Fruit fly (Drosophila melanogaster) whole organism, pupa: ENCODE measurements around the gene mRpL13.

Experiments used
- CG10348 ChIP-seq: fragments of 200-800 bp; sonication (Bioruptor generic); IDR thresholded peaks from 2 replicates; pipeline ENCODE4 v1.3.6; 2022; ENCODE audit warnings: missing biosample characterization, missing genetic modification characterization
- CG14655 ChIP-seq: fragments of 200-800 bp; sonication (Bioruptor generic); optimal IDR thresholded peaks from 3 replicates; lab custom pipeline; 2017; ENCODE audit warnings: mild to moderate bottlenecking, missing biosample characterization, missing genetic modification reagents, missing genetic modification characterization
- CG15710 ChIP-seq: fragments of 200-800 bp; sonication (Bioruptor generic); optimal IDR thresholded peaks from 2 replicates; lab custom pipeline; 2018; ENCODE audit warnings: missing biosample characterization, mild to moderate bottlenecking, missing genetic modification characterization, moderate library complexity
- CG34367 ChIP-seq: fragments of 200-800 bp; sonication (Bioruptor generic); optimal IDR thresholded peaks from 2 replicates; lab custom pipeline; 2018; ENCODE audit warnings: missing biosample characterization, mild to moderate bottlenecking, missing genetic modification characterization
- CG8159 ChIP-seq: fragments of 200-800 bp; sonication (Bioruptor generic); optimal IDR thresholded peaks from 3 replicates; lab custom pipeline; 2018; ENCODE audit warnings: missing biosample characterization, mild to moderate bottlenecking, missing genetic modification characterization, moderate library complexity
- CG8301 ChIP-seq: fragments of 200-800 bp; sonication (Bioruptor generic); optimal IDR thresholded peaks from 2 replicates; lab custom pipeline; 2018; ENCODE audit warnings: missing biosample characterization, mild to moderate bottlenecking, missing genetic modification characterization
- D1 ChIP-seq: fragments of 200-800 bp; sonication (Bioruptor generic); optimal IDR thresholded peaks from 2 replicates; lab custom pipeline; 2018; ENCODE audit warnings: missing biosample characterization, mild to moderate bottlenecking, missing genetic modification characterization, moderate library complexity
- EcR ChIP-seq: fragments of 200-800 bp; sonication (Bioruptor generic); optimal IDR thresholded peaks from 3 replicates; lab custom pipeline; 2019; ENCODE audit warnings: missing biosample characterization, missing genetic modification characterization, mild to moderate bottlenecking, moderate library complexity, missing genetic modification reagents
- Ets98B ChIP-seq: fragments of 200-800 bp; sonication (Bioruptor generic); IDR thresholded peaks from 2 replicates; pipeline ENCODE4 v1.3.6; 2022; ENCODE audit warnings: missing biosample characterization, missing genetic modification characterization
- Snoo ChIP-seq: fragments of 200-800 bp; sonication (Bioruptor generic); optimal IDR thresholded peaks from 3 replicates; lab custom pipeline; 2017; ENCODE audit warnings: missing biosample characterization, mild to moderate bottlenecking, missing genetic modification characterization, inconsistent platforms
- fd96Ca ChIP-seq: fragments of 200-800 bp; sonication (Bioruptor generic); IDR thresholded peaks from 3 replicates; pipeline ENCODE4 v1.3.6; 2022; ENCODE audit warnings: missing biosample characterization, missing genetic modification characterization

- TF ChIP-seq Ets98B (GFP tag; lab: Robert Waterston, UW) (no peak), EcR (GFP tag; lab: Kevin White, UChicago) (no peak), CG8159 (tag; lab: Kevin White, UChicago) (no peak), CG10348 (GFP tag; lab: Robert Waterston, UW) (no peak), CG8301 (no peak), CG14655 (GFP tag; lab: Kevin White, UChicago) (no peak), Snoo (tag; lab: Kevin White, UChicago) (no peak), CG15710 (tag; lab: Kevin White, UChicago) (no peak), CG34367 (no peak), D1 (peak; percentile 90), fd96Ca (no peak)
Measured at dm6 chr2L:18858661-18859532, at the start of gene mRpL13, which contains the start of gene CG10602.
